Worm (Caenorhabditis elegans): ENCODE data around the gene glr-4.

glr-4 gene

ce11 chrII:7806054-7806453 is 11.9 kb upstream of the glr-4 start:
- TF ChIP-seq lsy-2 (tag; optimal IDR thresholded peaks at IDR 0.05) (no peak), R02D3.7 (tag; optimal IDR thresholded peaks at IDR 0.05) (no peak), ztf-11 (tag; optimal IDR thresholded peaks at IDR 0.05) (no peak), fos-1 (tag; optimal IDR thresholded peaks at IDR 0.05) (no peak), nhr-23 (tag; optimal IDR thresholded peaks at IDR 0.05) (no peak), unc-62 (GFP tag; optimal IDR thresholded peaks at IDR 0.05) (no peak), elt-3 (tag; optimal IDR thresholded peaks at IDR 0.05) (no peak), ama-1 (optimal IDR thresholded peaks at IDR 0.05) (no peak), nhr-6 (tag; optimal IDR thresholded peaks at IDR 0.05) (no peak), aly-2 (tag; optimal IDR thresholded peaks at IDR 0.05) (no peak), ceh-82 (tag; optimal IDR thresholded peaks at IDR 0.05) (no peak), sma-9 (GFP tag; optimal IDR thresholded peaks at IDR 0.05) (no peak), sma-9 (tag; optimal IDR thresholded peaks at IDR 0.05) (no peak)

- TF ChIP-seq mdl-1 (tag; optimal IDR thresholded peaks at IDR 0.05), result no peak
- no peak for TF ChIP-seq ama-1 (optimal IDR thresholded peaks at IDR 0.05)
- no peak for TF ChIP-seq unc-55 (GFP tag; optimal IDR thresholded peaks at IDR 0.05)
- TF ChIP-seq nhr-25 (tag; optimal IDR thresholded peaks at IDR 0.05), result peak; percentile 8
- TF ChIP-seq sem-4 (tag; optimal IDR thresholded peaks at IDR 0.05), result no peak
- TF ChIP-seq skn-1 (tag; optimal IDR thresholded peaks at IDR 0.05), result no peak
- no peak for TF ChIP-seq aly-2 (tag; optimal IDR thresholded peaks at IDR 0.05)
- TF ChIP-seq elt-1 (tag; optimal IDR thresholded peaks at IDR 0.05), result peak; percentile 17
- TF ChIP-seq nhr-23 (tag; optimal IDR thresholded peaks at IDR 0.05), result no peak
- no peak for TF ChIP-seq zag-1 (tag; optimal IDR thresholded peaks at IDR 0.05)
- TF ChIP-seq dmd-4 (tag; optimal IDR thresholded peaks at IDR 0.05), result no peak
- TF ChIP-seq ZK546.5 (tag; optimal IDR thresholded peaks at IDR 0.05), result no peak
- TF ChIP-seq ceh-16 (tag; optimal IDR thresholded peaks at IDR 0.05), result peak; percentile 85
- no peak for TF ChIP-seq lin-11 (tag; optimal IDR thresholded peaks at IDR 0.05)
- TF ChIP-seq R02D3.7 (tag; optimal IDR thresholded peaks at IDR 0.05), result no peak
- TF ChIP-seq lin-13 (GFP tag; optimal IDR thresholded peaks at IDR 0.05), result no peak
Observed at ce11 chrII:7803174-7803573, 9.1 kb upstream of the glr-4 start.

ce11 chrII:7801899-7802298 is 7.8 kb upstream of the glr-4 start:
- TF ChIP-seq elt-3 (tag; optimal IDR thresholded peaks at IDR 0.05) (no peak), mdl-1 (tag; optimal IDR thresholded peaks at IDR 0.05) (no peak), mbf-1 (tag; optimal IDR thresholded peaks at IDR 0.05) (no peak), nhr-11 (tag; optimal IDR thresholded peaks at IDR 0.05) (no peak), nhr-77 (tag; optimal IDR thresholded peaks at IDR 0.05) (no peak), lin-39 (tag; optimal IDR thresholded peaks at IDR 0.05) (no peak), ceh-16 (tag; optimal IDR thresholded peaks at IDR 0.05) (peak; percentile 98), nhr-6 (tag; optimal IDR thresholded peaks at IDR 0.05) (no peak), peb-1 (tag; optimal IDR thresholded peaks at IDR 0.05) (no peak), mab-5 (tag; optimal IDR thresholded peaks at IDR 0.05) (no peak), elt-1 (tag; optimal IDR thresholded peaks at IDR 0.05) (peak; percentile 82), lin-11 (tag; optimal IDR thresholded peaks at IDR 0.05) (no peak), F13H6.1 (tag; optimal IDR thresholded peaks at IDR 0.05) (no peak), Y55F3AM.14 (GFP tag; optimal IDR thresholded peaks at IDR 0.05) (no peak), crh-2 (tag; optimal IDR thresholded peaks at IDR 0.05) (no peak), unc-55 (GFP tag; optimal IDR thresholded peaks at IDR 0.05) (no peak), egl-27 (tag; optimal IDR thresholded peaks at IDR 0.05) (peak; percentile 3), lin-13 (GFP tag; optimal IDR thresholded peaks at IDR 0.05) (no peak), ZK546.5 (tag; optimal IDR thresholded peaks at IDR 0.05) (no peak), R02D3.7 (tag; optimal IDR thresholded peaks at IDR 0.05) (no peak), ztf-1 (GFP tag; conservative IDR thresholded peaks at IDR 0.05) (no peak), skn-1 (tag; optimal IDR thresholded peaks at IDR 0.05) (no peak), ceh-82 (tag; optimal IDR thresholded peaks at IDR 0.05) (no peak), sem-4 (tag; optimal IDR thresholded peaks at IDR 0.05) (no peak), sma-9 (GFP tag; optimal IDR thresholded peaks at IDR 0.05) (peak; percentile 51), sma-9 (tag; optimal IDR thresholded peaks at IDR 0.05) (no peak), zag-1 (tag; optimal IDR thresholded peaks at IDR 0.05) (no peak), sma-3 (GFP tag; optimal IDR thresholded peaks at IDR 0.05) (no peak), aly-2 (tag; optimal IDR thresholded peaks at IDR 0.05) (no peak), nhr-12 (tag; optimal IDR thresholded peaks at IDR 0.05) (no peak), dmd-4 (tag; optimal IDR thresholded peaks at IDR 0.05) (no peak), nhr-25 (tag; optimal IDR thresholded peaks at IDR 0.05) (peak; percentile 16), nhr-21 (tag; optimal IDR thresholded peaks at IDR 0.05) (no peak), ztf-11 (tag; optimal IDR thresholded peaks at IDR 0.05) (no peak), nhr-10 (tag; optimal IDR thresholded peaks at IDR 0.05) (no peak)
